Fruit fly (Drosophila melanogaster) whole organism, embryonic: ENCODE results near the gene be.

Experiments used
- Bgb ChIP-seq: fragments of 200-800 bp; sonication (Bioruptor generic); IDR thresholded peaks from 2 replicates; pipeline ENCODE4 v1.3.6; 2022; ENCODE audit warnings: missing biosample characterization, missing genetic modification characterization; ENCODE audit not compliant: partially characterized antibody
- Blimp-1 ChIP-seq: fragments of 200-800 bp; sonication (Bioruptor generic); optimal IDR thresholded peaks from 3 replicates; lab custom pipeline; 2018; ENCODE audit warnings: missing biosample characterization, missing genetic modification characterization, mild to moderate bottlenecking, moderate library complexity, missing genetic modification reagents
- CG12104 ChIP-seq: fragments of 200-800 bp; sonication (Bioruptor generic); optimal IDR thresholded peaks from 3 replicates; lab custom pipeline; 2016; ENCODE audit warnings: missing biosample characterization, missing genetic modification characterization
- CG12744 ChIP-seq: fragments of 200-800 bp; sonication (Bioruptor generic); optimal IDR thresholded peaks from 2 replicates; lab custom pipeline; 2016; ENCODE audit warnings: missing biosample characterization, missing genetic modification characterization
- CG13624 ChIP-seq: fragments of 200-800 bp; sonication (Bioruptor generic); optimal IDR thresholded peaks from 2 replicates; lab custom pipeline; 2016; ENCODE audit warnings: missing biosample characterization, missing genetic modification characterization
- CG15479 ChIP-seq: fragments of 200-800 bp; sonication (Bioruptor generic); optimal IDR thresholded peaks from 3 replicates; lab custom pipeline; 2019; ENCODE audit warnings: missing biosample characterization, mild to moderate bottlenecking, missing genetic modification characterization, moderate library complexity
- CG1603 ChIP-seq: fragments of 200-800 bp; sonication (Bioruptor generic); optimal IDR thresholded peaks from 2 replicates; lab custom pipeline; 2019; ENCODE audit warnings: missing biosample characterization, mild to moderate bottlenecking, missing genetic modification characterization, moderate library complexity
- CG18599 ChIP-seq: fragments of 200-800 bp; sonication (Bioruptor generic); optimal IDR thresholded peaks from 3 replicates; lab custom pipeline; 2017; ENCODE audit warnings: missing biosample characterization, missing genetic modification characterization, mild to moderate bottlenecking, moderate library complexity, missing genetic modification reagents
- CG2678 ChIP-seq: fragments of 200-800 bp; sonication (Bioruptor generic); optimal IDR thresholded peaks from 3 replicates; lab custom pipeline; 2019; ENCODE audit warnings: missing biosample characterization, mild to moderate bottlenecking, missing genetic modification characterization, moderate library complexity
- CG2712 ChIP-seq: fragments of 200-800 bp; optimal IDR thresholded peaks from 3 replicates; lab custom pipeline; 2019; ENCODE audit warnings: missing biosample characterization, mild to moderate bottlenecking, missing genetic modification characterization, moderate library complexity
- CG32772 ChIP-seq: fragments of 200-800 bp; sonication (Bioruptor generic); IDR thresholded peaks from 2 replicates; pipeline ENCODE4 v1.3.6; 2022; ENCODE audit warnings: missing biosample characterization, missing genetic modification characterization
- CG4424 ChIP-seq: fragments of 200-800 bp; sonication (Bioruptor generic); optimal IDR thresholded peaks from 3 replicates; lab custom pipeline; 2016; ENCODE audit warnings: missing biosample characterization, missing genetic modification characterization
- CG4707 ChIP-seq: fragments of 200-800 bp; sonication (Bioruptor generic); optimal IDR thresholded peaks from 2 replicates; lab custom pipeline; 2018; ENCODE audit warnings: missing biosample characterization, mild to moderate bottlenecking, missing genetic modification characterization, moderate library complexity
- CG6175 ChIP-seq: fragments of 200-800 bp; sonication (Bioruptor generic); IDR thresholded peaks from 3 replicates; pipeline ENCODE4 v1.3.6; 2022; ENCODE audit warnings: missing biosample characterization, missing genetic modification characterization
- CG7839 ChIP-seq: fragments of 200-800 bp; sonication (Bioruptor generic); optimal IDR thresholded peaks from 3 replicates; lab custom pipeline; 2018; ENCODE audit warnings: missing biosample characterization, mild to moderate bottlenecking, missing genetic modification characterization, moderate library complexity
- CG8359 ChIP-seq: fragments of 200-800 bp; sonication (Bioruptor generic); optimal IDR thresholded peaks from 2 replicates; lab custom pipeline; 2017; ENCODE audit warnings: missing biosample characterization, mild to moderate bottlenecking, missing genetic modification characterization, borderline replicate concordance
- CG8924 ChIP-seq: fragments of 200-800 bp; optimal IDR thresholded peaks from 3 replicates; lab custom pipeline; 2019; ENCODE audit warnings: missing biosample characterization, mild to moderate bottlenecking, missing genetic modification characterization, moderate library complexity
- CG9215 ChIP-seq: fragments of 200-800 bp; sonication (Bioruptor generic); IDR thresholded peaks from 2 replicates; pipeline ENCODE4 v1.3.6; 2022; ENCODE audit warnings: missing biosample characterization, missing genetic modification characterization
- CG9876 ChIP-seq: fragments of 200-800 bp; sonication (Bioruptor generic); optimal IDR thresholded peaks from 2 replicates; lab custom pipeline; 2016; ENCODE audit warnings: missing biosample characterization, missing genetic modification characterization
- Dll ChIP-seq: fragments of 200-800 bp; sonication (Bioruptor generic); IDR thresholded peaks from 4 replicates; pipeline ENCODE4 v1.3.6; 2022; ENCODE audit warnings: missing biosample characterization, missing genetic modification characterization; ENCODE audit not compliant: partially characterized antibody
- Ets65A ChIP-seq: fragments of 200-800 bp; sonication (Bioruptor generic); peaks from one replicate; lab custom pipeline; 2016; ENCODE audit warnings: missing biosample characterization, missing genetic modification characterization
- Fer1 ChIP-seq: fragments of 200-800 bp; sonication (Bioruptor generic); optimal IDR thresholded peaks from 2 replicates; lab custom pipeline; 2017; ENCODE audit warnings: missing biosample characterization, mild to moderate bottlenecking, missing genetic modification characterization
- Gug ChIP-seq: fragments of 200-800 bp; sonication (Bioruptor generic); IDR thresholded peaks from 4 replicates; pipeline ENCODE4 v1.3.6; 2022; ENCODE audit warnings: missing biosample characterization, missing genetic modification characterization
- H2.0 ChIP-seq: fragments of 200-800 bp; sonication (Bioruptor generic); IDR thresholded peaks from 2 replicates; pipeline ENCODE4 v1.3.6; 2022; ENCODE audit warnings: missing biosample characterization, missing genetic modification characterization
- HLH54F ChIP-seq: fragments of 200-800 bp; sonication (Bioruptor generic); optimal IDR thresholded peaks from 3 replicates; lab custom pipeline; 2016; ENCODE audit warnings: missing biosample characterization, missing genetic modification characterization
- MBD-R2 ChIP-seq: fragments of 200-800 bp; sonication (Bioruptor generic); IDR thresholded peaks from 2 replicates; pipeline ENCODE4 v1.3.6; 2022; ENCODE audit warnings: missing biosample characterization, missing genetic modification characterization
- Med ChIP-seq: fragments of 200-800 bp; sonication (Bioruptor generic); peaks from one replicate; lab custom pipeline; 2016; ENCODE audit warnings: missing biosample characterization, missing genetic modification characterization, mild to moderate bottlenecking, inconsistent platforms, moderate library complexity
- Mes4 ChIP-seq: fragments of 200-800 bp; sonication (Bioruptor generic); optimal IDR thresholded peaks from 2 replicates; lab custom pipeline; 2016; ENCODE audit warnings: missing biosample characterization, missing genetic modification characterization
- Pdp1 ChIP-seq, 2 experiments: fragments of 200-800 bp; sonication (Bioruptor generic); optimal IDR thresholded peaks; 3 replicates each; lab custom pipeline; 2016; ENCODE audit warnings: missing biosample characterization in 2 of 2, missing genetic modification characterization in 2 of 2, mild to moderate bottlenecking in 1 of 2, moderate library complexity in 1 of 2
- Sin3A ChIP-seq: fragments of >200 bp; optimal IDR thresholded peaks from 2 replicates; lab custom pipeline; 2018
- Sox100B ChIP-seq: fragments of 200-800 bp; sonication (Bioruptor generic); optimal IDR thresholded peaks from 3 replicates; lab custom pipeline; 2018; ENCODE audit warnings: missing biosample characterization, mild to moderate bottlenecking, missing genetic modification characterization
- Usf ChIP-seq: fragments of 200-800 bp; sonication (Bioruptor generic); optimal IDR thresholded peaks from 2 replicates; lab custom pipeline; 2017; ENCODE audit warnings: missing genotype, missing biosample characterization, missing genetic modification characterization
- ara ChIP-seq: fragments of 200-800 bp; sonication (Bioruptor generic); IDR thresholded peaks from 2 replicates; pipeline ENCODE4 v1.3.6; 2022; ENCODE audit warnings: missing biosample characterization, missing genetic modification characterization
- az2 ChIP-seq: fragments of 200-800 bp; sonication (Bioruptor generic); optimal IDR thresholded peaks from 3 replicates; lab custom pipeline; 2016; ENCODE audit warnings: missing biosample characterization, missing genetic modification characterization
- crc ChIP-seq: fragments of 200-800 bp; sonication (Bioruptor generic); optimal IDR thresholded peaks from 2 replicates; lab custom pipeline; 2016; ENCODE audit warnings: missing biosample characterization, missing genetic modification characterization
- crol ChIP-seq: fragments of 200-800 bp; sonication (Bioruptor generic); IDR thresholded peaks from 2 replicates; pipeline ENCODE4 v1.3.6; 2022; ENCODE audit warnings: missing biosample characterization, missing genetic modification characterization
- dimm ChIP-seq: fragments of 200-800 bp; sonication (Bioruptor generic); IDR thresholded peaks from 2 replicates; pipeline ENCODE4 v1.3.6; 2022; ENCODE audit warnings: missing biosample characterization, missing genetic modification characterization
- dmrt99B ChIP-seq: fragments of 200-800 bp; sonication (Bioruptor generic); optimal IDR thresholded peaks from 2 replicates; lab custom pipeline; 2018; ENCODE audit warnings: missing biosample characterization, mild to moderate bottlenecking, missing genetic modification characterization, moderate library complexity
- gem ChIP-seq: fragments of 200-800 bp; sonication (Bioruptor generic); optimal IDR thresholded peaks from 2 replicates; lab custom pipeline; 2019; ENCODE audit warnings: missing biosample characterization, mild to moderate bottlenecking, missing genetic modification characterization, moderate library complexity
- her ChIP-seq: fragments of 200-800 bp; sonication (Bioruptor generic); optimal IDR thresholded peaks from 2 replicates; lab custom pipeline; 2016; ENCODE audit warnings: missing biosample characterization, missing genetic modification characterization
- inv ChIP-seq: fragments of 200-800 bp; sonication (Bioruptor generic); IDR thresholded peaks from 2 replicates; pipeline ENCODE4 v1.3.6; 2022; ENCODE audit warnings: missing biosample characterization, missing genetic modification characterization; ENCODE audit not compliant: partially characterized antibody
- klu ChIP-seq: fragments of 200-800 bp; sonication (Bioruptor generic); IDR thresholded peaks from 2 replicates; pipeline ENCODE4 v1.3.6; 2022; ENCODE audit warnings: missing biosample characterization, missing genetic modification characterization
- nerfin-1 ChIP-seq: fragments of 200-800 bp; sonication (Bioruptor generic); optimal IDR thresholded peaks from 3 replicates; lab custom pipeline; 2019; ENCODE audit warnings: missing biosample characterization, mild to moderate bottlenecking, missing genetic modification characterization, moderate library complexity
- onecut ChIP-seq: fragments of 200-800 bp; sonication (Bioruptor generic); IDR thresholded peaks from 2 replicates; pipeline ENCODE4 v1.3.6; 2022; ENCODE audit warnings: missing biosample characterization, missing genetic modification characterization
- row ChIP-seq: fragments of 200-800 bp; sonication (Bioruptor generic); IDR thresholded peaks from 3 replicates; pipeline ENCODE4 v1.3.6; 2022; ENCODE audit warnings: missing biosample characterization, missing genetic modification characterization
- sens ChIP-seq: fragments of 200-800 bp; sonication (Bioruptor generic); peaks from one replicate; lab custom pipeline; 2016; ENCODE audit warnings: missing biosample characterization, missing genetic modification characterization
- stc ChIP-seq: fragments of 200-800 bp; sonication (Bioruptor generic); IDR thresholded peaks from 2 replicates; pipeline ENCODE4 v1.3.6; 2022; ENCODE audit warnings: missing biosample characterization, missing genetic modification characterization
- toy ChIP-seq: fragments of 200-800 bp; sonication (Bioruptor generic); IDR thresholded peaks from 2 replicates; pipeline ENCODE4 v1.3.6; 2022; ENCODE audit warnings: missing biosample characterization, missing genetic modification characterization
- trem ChIP-seq: fragments of 200-800 bp; optimal IDR thresholded peaks from 3 replicates; lab custom pipeline; 2019; ENCODE audit warnings: missing biosample characterization, mild to moderate bottlenecking, missing genetic modification characterization, moderate library complexity
- ttk ChIP-seq: fragments of 200-800 bp; sonication (Bioruptor generic); IDR thresholded peaks from 2 replicates; pipeline ENCODE4 v2.1.2; 2022; ENCODE audit warnings: missing biosample characterization, missing genetic modification characterization
- tup ChIP-seq: fragments of 200-800 bp; sonication (Bioruptor generic); optimal IDR thresholded peaks from 2 replicates; lab custom pipeline; 2016; ENCODE audit warnings: missing biosample characterization, mild to moderate bottlenecking, missing genetic modification characterization, moderate library complexity

The be gene

dm6 chrX:15062619-15063018 lies 38.4 kb downstream of the be start (continued):
- peak; percentile 39 for TF ChIP-seq sens (GFP tag; lab: Kevin White, UChicago)
- no peak for TF ChIP-seq Fer1 (GFP tag; lab: Kevin White, UChicago)
- no peak for TF ChIP-seq CG13624
- peak; percentile 98 for TF ChIP-seq trem (tag; lab: Kevin White, UChicago)
- TF ChIP-seq CG2678 (tag; lab: Kevin White, UChicago): no peak
- peak; percentile 51 for TF ChIP-seq MBD-R2 (GFP tag; lab: Robert Waterston, UW)
- no peak for TF ChIP-seq CG4424 (GFP tag; lab: Kevin White, UChicago)
- peak; percentile 84 for TF ChIP-seq Ets65A (GFP tag; lab: Kevin White, UChicago)
- TF ChIP-seq Gug: no peak
- TF ChIP-seq CG12104: no peak
- no peak for TF ChIP-seq Usf (GFP tag; lab: Kevin White, UChicago)
- TF ChIP-seq Med: peak; percentile 14
- TF ChIP-seq crol: peak; percentile 58
- TF ChIP-seq gem: no peak
- TF ChIP-seq inv (GFP tag; lab: Robert Waterston, UW): no peak
- no peak for TF ChIP-seq nerfin-1
- no peak for TF ChIP-seq CG7839
- no peak for TF ChIP-seq ttk (GFP tag; lab: Robert Waterston, UW)
- no peak for TF ChIP-seq CG12744 (GFP tag; lab: Kevin White, UChicago)
- no peak for TF ChIP-seq Blimp-1 (GFP tag; lab: Kevin White, UChicago)
- TF ChIP-seq dimm (GFP tag; lab: Robert Waterston, UW): no peak
- TF ChIP-seq crc (GFP tag; lab: Kevin White, UChicago): no peak
- peak; percentile 98 for TF ChIP-seq onecut (GFP tag; lab: Robert Waterston, UW)
- no peak for TF ChIP-seq tup
- no peak for TF ChIP-seq ara (GFP tag; lab: Robert Waterston, UW)

- no peak for TF ChIP-seq CG9215
- no peak for TF ChIP-seq stc (GFP tag; lab: Robert Waterston, UW)
- TF ChIP-seq CG9876 (GFP tag; lab: Kevin White, UChicago): no peak
- TF ChIP-seq H2.0 (GFP tag; lab: Robert Waterston, UW): no peak
- TF ChIP-seq az2 (GFP tag; lab: Kevin White, UChicago): no peak
- TF ChIP-seq CG12744 (GFP tag; lab: Kevin White, UChicago): no peak
- peak; percentile 21 for TF ChIP-seq CG8924 (tag; lab: Kevin White, UChicago)
- no peak for TF ChIP-seq CG32772 (GFP tag; lab: Robert Waterston, UW)
- no peak for TF ChIP-seq Gug
- TF ChIP-seq Sin3A: peak; percentile 36
- no peak for TF ChIP-seq CG18599 (GFP tag; lab: Kevin White, UChicago)
- TF ChIP-seq CG2712: peak; percentile 28
- no peak for TF ChIP-seq her (GFP tag; lab: Kevin White, UChicago)
- no peak for TF ChIP-seq CG8359 (GFP tag; lab: Kevin White, UChicago)
- TF ChIP-seq crol: no peak
- peak; percentile 63 for TF ChIP-seq CG15479
- TF ChIP-seq Dll (GFP tag; lab: Robert Waterston, UW): no peak
- TF ChIP-seq HLH54F (GFP tag; lab: Kevin White, UChicago): peak; percentile 17
- no peak for TF ChIP-seq CG4707
- no peak for TF ChIP-seq dmrt99B (tag; lab: Kevin White, UChicago)
- no peak for TF ChIP-seq toy (GFP tag; lab: Robert Waterston, UW)
- peak; percentile 70 for TF ChIP-seq CG1603
- no peak; the same call in none of the 2 replicates for TF ChIP-seq Bgb (GFP tag; lab: Robert Waterston, UW)
- TF ChIP-seq Pdp1 (GFP tag; optimal IDR thresholded peaks at IDR 0.05; lab: Kevin White, UChicago): peak in 1 of 2 experiments; percentile 93
- TF ChIP-seq Sox100B (GFP tag; lab: Kevin White, UChicago): no peak
- TF ChIP-seq klu (GFP tag; lab: Robert Waterston, UW): no peak
- no peak for TF ChIP-seq CG6175 (GFP tag; lab: Robert Waterston, UW)
- TF ChIP-seq Mes4 (GFP tag; lab: Kevin White, UChicago): peak; percentile 33
- TF ChIP-seq row (GFP tag; lab: Robert Waterston, UW): peak; percentile 23; the same call in 1 of the 3 replicates
Measured at dm6 chrX:15063404-15064062, 39.3 kb downstream of the be start, which contains the start of the genes hiw and ND-B18. hiw (minus strand) TSS chrX:15063429. ND-B18 (plus strand) TSS chrX:15063733.
